Fruit fly (Drosophila melanogaster) whole organism, embryonic: ENCODE measurements around the gene CG13766.

ENCODE experiments used
- Atf-2 ChIP-seq: fragments of 200-800 bp; sonication (Bioruptor generic); optimal IDR thresholded peaks from 2 replicates; lab custom pipeline; 2016; ENCODE audit warnings: missing biosample characterization, missing genetic modification characterization
- Bgb ChIP-seq: fragments of 200-800 bp; sonication (Bioruptor generic); IDR thresholded peaks from 2 replicates; pipeline ENCODE4 v1.3.6; 2022; ENCODE audit warnings: missing biosample characterization, missing genetic modification characterization; ENCODE audit not compliant: partially characterized antibody
- Blimp-1 ChIP-seq: fragments of 200-800 bp; sonication (Bioruptor generic); optimal IDR thresholded peaks from 3 replicates; lab custom pipeline; 2018; ENCODE audit warnings: missing biosample characterization, missing genetic modification characterization, mild to moderate bottlenecking, moderate library complexity, missing genetic modification reagents
- CG10979 ChIP-seq: fragments of 200-800 bp; sonication (Bioruptor generic); optimal IDR thresholded peaks from 2 replicates; lab custom pipeline; 2018; ENCODE audit warnings: missing biosample characterization, mild to moderate bottlenecking, missing genetic modification characterization, moderate library complexity
- CG11504 ChIP-seq: fragments of 200-800 bp; sonication (Bioruptor generic); optimal IDR thresholded peaks from 3 replicates; lab custom pipeline; 2019; ENCODE audit warnings: missing biosample characterization, mild to moderate bottlenecking, missing genetic modification characterization, moderate library complexity
- CG14710 ChIP-seq: fragments of 200-800 bp; sonication (Bioruptor generic); optimal IDR thresholded peaks from 3 replicates; lab custom pipeline; 2019; ENCODE audit warnings: missing biosample characterization, mild to moderate bottlenecking, missing genetic modification characterization, moderate library complexity
- CG15011 ChIP-seq: fragments of 200-800 bp; sonication (Bioruptor generic); optimal IDR thresholded peaks from 3 replicates; lab custom pipeline; 2018; ENCODE audit warnings: missing biosample characterization, mild to moderate bottlenecking, missing genetic modification characterization
- CG15479 ChIP-seq: fragments of 200-800 bp; sonication (Bioruptor generic); optimal IDR thresholded peaks from 3 replicates; lab custom pipeline; 2019; ENCODE audit warnings: missing biosample characterization, mild to moderate bottlenecking, missing genetic modification characterization, moderate library complexity
- CG15514 ChIP-seq: fragments of 200-800 bp; sonication (Bioruptor generic); optimal IDR thresholded peaks from 3 replicates; lab custom pipeline; 2017; ENCODE audit warnings: missing biosample characterization, missing genetic modification characterization, mild to moderate bottlenecking, moderate library complexity, missing genetic modification reagents
- CG2678 ChIP-seq: fragments of 200-800 bp; sonication (Bioruptor generic); optimal IDR thresholded peaks from 3 replicates; lab custom pipeline; 2019; ENCODE audit warnings: missing biosample characterization, mild to moderate bottlenecking, missing genetic modification characterization, moderate library complexity
- CG30431 ChIP-seq: fragments of 200-800 bp; sonication (Bioruptor generic); optimal IDR thresholded peaks from 2 replicates; lab custom pipeline; 2017; ENCODE audit warnings: missing biosample characterization, missing genetic modification characterization
- CG33213 ChIP-seq: fragments of 200-800 bp; sonication (Bioruptor generic); optimal IDR thresholded peaks from 3 replicates; lab custom pipeline; 2016; ENCODE audit warnings: missing biosample characterization, missing genetic modification characterization
- CG34422 ChIP-seq: fragments of 200-800 bp; sonication (Bioruptor generic); IDR thresholded peaks from 3 replicates; pipeline ENCODE4 v1.3.6; 2022; ENCODE audit warnings: missing biosample characterization, missing genetic modification characterization
- CG6272 ChIP-seq: fragments of 200-800 bp; sonication (Bioruptor generic); IDR thresholded peaks from 2 replicates; pipeline ENCODE4 v1.3.6; 2022; ENCODE audit warnings: missing biosample characterization, missing genetic modification characterization
- CG7271 ChIP-seq: fragments of 200-800 bp; sonication (Bioruptor generic); optimal IDR thresholded peaks from 2 replicates; lab custom pipeline; 2018; ENCODE audit warnings: missing biosample characterization, mild to moderate bottlenecking, missing genetic modification characterization, moderate library complexity
- CG7357 ChIP-seq: fragments of 200-800 bp; sonication (Bioruptor generic); IDR thresholded peaks from 3 replicates; pipeline ENCODE4 v1.3.6; 2022; ENCODE audit warnings: missing biosample characterization, missing genetic modification characterization
- CG7556 ChIP-seq: fragments of 200-800 bp; sonication (Bioruptor generic); optimal IDR thresholded peaks from 2 replicates; lab custom pipeline; 2017; ENCODE audit warnings: missing biosample characterization, mild to moderate bottlenecking, missing genetic modification characterization
- CG7987 ChIP-seq: fragments of 200-800 bp; sonication (Bioruptor generic); optimal IDR thresholded peaks from 2 replicates; lab custom pipeline; 2018; ENCODE audit warnings: missing biosample characterization, mild to moderate bottlenecking, missing genetic modification characterization, moderate library complexity
- CG8765 ChIP-seq: fragments of 200-800 bp; sonication (Bioruptor generic); IDR thresholded peaks from 2 replicates; pipeline ENCODE4 v1.3.6; 2022; ENCODE audit warnings: missing biosample characterization, missing genetic modification characterization
- CG9609 ChIP-seq: fragments of 200-800 bp; sonication (Bioruptor generic); optimal IDR thresholded peaks from 3 replicates; lab custom pipeline; 2016; ENCODE audit warnings: missing biosample characterization, missing genetic modification characterization
- CHES-1-like ChIP-seq: fragments of 200-800 bp; sonication (Bioruptor generic); optimal IDR thresholded peaks from 2 replicates; lab custom pipeline; 2016; ENCODE audit warnings: missing biosample characterization, missing genetic modification characterization
- CkIIα-i1 ChIP-seq: fragments of 200-800 bp; sonication (Bioruptor generic); IDR thresholded peaks from 2 replicates; pipeline ENCODE4 v1.3.6; 2022; ENCODE audit warnings: missing biosample characterization, missing genetic modification characterization
- CoRest ChIP-seq: fragments of 200-800 bp; sonication (Bioruptor generic); optimal IDR thresholded peaks from 3 replicates; lab custom pipeline; 2018; ENCODE audit warnings: missing biosample characterization, mild to moderate bottlenecking, missing genetic modification characterization, moderate library complexity
- D19A ChIP-seq: fragments of 200-800 bp; optimal IDR thresholded peaks from 3 replicates; lab custom pipeline; 2019; ENCODE audit warnings: missing biosample characterization, mild to moderate bottlenecking, missing genetic modification characterization, moderate library complexity
- ERR ChIP-seq: fragments of 200-800 bp; sonication (Bioruptor generic); optimal IDR thresholded peaks from 2 replicates; lab custom pipeline; 2016; ENCODE audit warnings: missing biosample characterization, missing genetic modification characterization
- NFAT ChIP-seq: fragments of 200-800 bp; sonication (Bioruptor generic); IDR thresholded peaks from 2 replicates; pipeline ENCODE4 v1.3.6; 2022; ENCODE audit warnings: missing biosample characterization, missing genetic modification characterization
- Nf-YB ChIP-seq: fragments of 200-800 bp; sonication (Bioruptor generic); optimal IDR thresholded peaks from 3 replicates; lab custom pipeline; 2019; ENCODE audit warnings: missing biosample characterization, mild to moderate bottlenecking, missing genetic modification characterization, moderate library complexity
- NfI ChIP-seq: fragments of 200-800 bp; sonication (Bioruptor generic); optimal IDR thresholded peaks from 3 replicates; lab custom pipeline; 2018; ENCODE audit warnings: missing biosample characterization, mild to moderate bottlenecking, missing genetic modification characterization, moderate library complexity
- Oaz ChIP-seq: fragments of 200-800 bp; sonication (Bioruptor generic); IDR thresholded peaks from 2 replicates; pipeline ENCODE4 v1.3.6; 2022; ENCODE audit warnings: missing biosample characterization, missing genetic modification characterization
- Ssrp ChIP-seq: fragments of 200-800 bp; sonication (Bioruptor generic); optimal IDR thresholded peaks from 2 replicates; lab custom pipeline; 2018; ENCODE audit warnings: missing biosample characterization, mild to moderate bottlenecking, missing genetic modification characterization, moderate library complexity
- Vsx1 ChIP-seq: fragments of 200-800 bp; sonication (Bioruptor generic); optimal IDR thresholded peaks from 2 replicates; lab custom pipeline; 2017; ENCODE audit warnings: missing biosample characterization, mild to moderate bottlenecking, missing genetic modification characterization, missing genetic modification reagents
- amos ChIP-seq: fragments of 200-800 bp; sonication (Bioruptor generic); IDR thresholded peaks from 2 replicates; pipeline ENCODE4 v1.3.6; 2022; ENCODE audit warnings: missing biosample characterization, missing genetic modification characterization; ENCODE audit not compliant: partially characterized antibody
- az2 ChIP-seq: fragments of 200-800 bp; sonication (Bioruptor generic); optimal IDR thresholded peaks from 3 replicates; lab custom pipeline; 2016; ENCODE audit warnings: missing biosample characterization, missing genetic modification characterization
- btn ChIP-seq: fragments of 200-800 bp; sonication (Bioruptor generic); optimal IDR thresholded peaks from 2 replicates; lab custom pipeline; 2016; ENCODE audit warnings: missing biosample characterization, missing genetic modification characterization
- crp ChIP-seq, 2 experiments: fragments of 200-800 bp; sonication (Bioruptor generic); optimal IDR thresholded peaks; 2 replicates in 1 of 2; 3 replicates in 1 of 2; lab custom pipeline; 2017; ENCODE audit warnings: missing biosample characterization in 2 of 2, missing genetic modification characterization in 2 of 2, mild to moderate bottlenecking in 1 of 2, moderate library complexity in 1 of 2
- ems ChIP-seq: fragments of 200-800 bp; sonication (Bioruptor generic); optimal IDR thresholded peaks from 3 replicates; lab custom pipeline; 2016; ENCODE audit warnings: missing biosample characterization, missing genetic modification characterization
- fu2 ChIP-seq: fragments of 200-800 bp; sonication (Bioruptor generic); optimal IDR thresholded peaks from 2 replicates; lab custom pipeline; 2016; ENCODE audit warnings: missing biosample characterization, missing genetic modification characterization
- gt ChIP-seq: fragments of 200-800 bp; sonication (Bioruptor generic); IDR thresholded peaks from 2 replicates; pipeline ENCODE4 v1.3.6; 2022; ENCODE audit warnings: missing biosample characterization, missing genetic modification characterization
- hth ChIP-seq: fragments of >200 bp; optimal IDR thresholded peaks from 2 replicates; lab custom pipeline; 2017; ENCODE audit warnings: inconsistent platforms
- knrl ChIP-seq: fragments of 200-800 bp; sonication (Bioruptor generic); IDR thresholded peaks from 3 replicates; pipeline ENCODE4 v1.3.6; 2022; ENCODE audit warnings: missing biosample characterization, missing genetic modification characterization; ENCODE audit not compliant: partially characterized antibody
- pfk ChIP-seq: fragments of 200-800 bp; sonication (Bioruptor generic); optimal IDR thresholded peaks from 2 replicates; lab custom pipeline; 2018; ENCODE audit warnings: missing biosample characterization, mild to moderate bottlenecking, missing genetic modification characterization, moderate library complexity
- so ChIP-seq: fragments of 200-800 bp; sonication (Bioruptor generic); IDR thresholded peaks from 3 replicates; pipeline ENCODE4 v1.3.6; 2022; ENCODE audit warnings: missing biosample characterization, missing genetic modification characterization
- sug ChIP-seq: fragments of 200-800 bp; optimal IDR thresholded peaks from 2 replicates; lab custom pipeline; 2019; ENCODE audit warnings: missing biosample characterization, mild to moderate bottlenecking, missing genetic modification characterization, moderate library complexity
- tap ChIP-seq: fragments of 200-800 bp; optimal IDR thresholded peaks from 3 replicates; lab custom pipeline; 2019; ENCODE audit warnings: missing biosample characterization, mild to moderate bottlenecking, missing genetic modification characterization, moderate library complexity
- tin ChIP-seq: fragments of 200-800 bp; sonication (Bioruptor generic); optimal IDR thresholded peaks from 3 replicates; lab custom pipeline; 2016; ENCODE audit warnings: missing biosample characterization, missing genetic modification characterization
- vnd ChIP-seq: fragments of 200-800 bp; sonication (Bioruptor generic); IDR thresholded peaks from 3 replicates; pipeline ENCODE4 v1.3.6; 2022; ENCODE audit warnings: missing biosample characterization, missing genetic modification characterization; ENCODE audit not compliant: partially characterized antibody
- wdn ChIP-seq: fragments of 200-800 bp; sonication (Bioruptor generic); IDR thresholded peaks from 2 replicates; pipeline ENCODE4 v1.3.6; 2022; ENCODE audit warnings: missing biosample characterization, missing genetic modification characterization

CG13766 gene

DNA sequence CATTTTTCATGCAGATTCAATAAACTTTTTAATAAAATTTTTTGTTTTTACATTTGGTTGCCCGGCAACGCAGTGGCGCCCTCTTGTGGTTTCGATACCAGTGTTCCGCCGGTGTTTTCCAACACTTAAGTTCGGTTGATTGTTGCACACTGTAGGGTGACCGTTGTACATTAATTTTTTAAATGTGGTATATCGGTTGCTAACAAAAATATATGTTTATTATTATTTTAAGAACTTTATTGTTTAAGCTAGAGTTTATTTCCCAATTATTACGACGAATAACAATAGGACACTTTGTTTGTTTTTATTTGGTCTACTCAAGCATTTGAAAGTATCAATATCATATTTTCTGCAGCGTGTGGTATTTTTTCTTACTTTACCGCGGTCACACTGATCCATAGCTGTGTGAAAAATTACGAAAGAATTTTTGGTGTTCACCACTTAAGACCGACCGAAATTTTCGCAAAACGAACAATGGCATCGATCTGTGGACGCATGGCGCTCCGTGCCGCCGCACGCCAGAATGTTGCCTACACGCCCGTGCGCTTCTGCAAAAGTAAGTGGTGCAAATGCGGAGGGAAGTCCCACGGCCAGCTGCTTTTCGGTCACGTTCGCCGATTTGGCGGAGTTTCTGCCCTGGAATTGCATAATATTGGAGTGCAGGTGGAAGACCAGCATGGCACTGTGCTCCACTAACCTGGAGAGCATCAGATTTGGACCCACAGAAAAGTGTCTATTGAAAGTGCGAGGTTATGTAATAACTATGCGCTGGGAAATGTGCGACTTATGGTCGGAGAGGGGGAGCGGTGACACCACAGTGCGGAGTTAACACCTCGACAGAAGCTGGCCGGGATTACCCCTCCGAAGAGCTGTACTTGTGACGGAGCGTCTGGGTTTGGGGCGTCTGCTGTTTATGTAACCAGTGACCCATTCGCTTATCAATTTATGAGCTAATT lies 8.3 kb downstream of the CG13766 start, which contains the start of the genes IFT52 and COX5B (continued):
- peak; percentile 41 for TF ChIP-seq Blimp-1
- TF ChIP-seq hth (lab: Kevin White, UChicago), result no peak
- peak; percentile 51 for TF ChIP-seq Atf-2 (GFP tag; lab: Kevin White, UChicago)
- no peak for TF ChIP-seq so
- TF ChIP-seq CG9609, result no peak
- peak; percentile 81 for TF ChIP-seq NFAT
- TF ChIP-seq pfk (GFP tag; lab: Kevin White, UChicago), result peak; percentile 39
- peak; percentile 82 for TF ChIP-seq ems (GFP tag; lab: Kevin White, UChicago)
- TF ChIP-seq CG7357 (GFP tag; lab: Robert Waterston, UW), result peak; percentile 57; the same call in 1 of the 3 replicates
- TF ChIP-seq CG8765 (GFP tag; lab: Robert Waterston, UW), result peak; percentile 21; the same call in 1 of the 2 replicates
- 0 out of 3 replicates have a peak, but pooled peaks have one; percentile 10 for TF ChIP-seq vnd (GFP tag; lab: Robert Waterston, UW)
- peak; percentile 54 for TF ChIP-seq ERR (GFP tag; lab: Kevin White, UChicago)
- peak; percentile 57 for TF ChIP-seq Bgb (GFP tag; lab: Robert Waterston, UW)
- no peak for TF ChIP-seq gt
- peak; percentile 33 for TF ChIP-seq D19A
- no peak for TF ChIP-seq CHES-1-like (GFP tag; lab: Kevin White, UChicago)
- TF ChIP-seq Ssrp (tag; lab: Kevin White, UChicago), result peak; percentile 50
- peak; percentile 12; the same call in 1 of the 2 replicates for TF ChIP-seq wdn
- peak; percentile 60 for TF ChIP-seq amos
- peak; percentile 45 for TF ChIP-seq CG30431 (GFP tag; lab: Kevin White, UChicago)
- TF ChIP-seq CG34422 (GFP tag; lab: Robert Waterston, UW), result peak; percentile 45; the same call in 1 of the 3 replicates
- peak in 1 of 2 experiments; percentile 28 for TF ChIP-seq crp (GFP tag; optimal IDR thresholded peaks at IDR 0.05; lab: Kevin White, UChicago)
- peak; percentile 7; the same call in 1 of the 2 replicates for TF ChIP-seq Oaz (GFP tag; lab: Robert Waterston, UW)
- peak; percentile 57 for TF ChIP-seq CG7987 (GFP tag; lab: Kevin White, UChicago)
- TF ChIP-seq CG33213 (GFP tag; lab: Kevin White, UChicago), result peak; percentile 86
- TF ChIP-seq CG15479 (GFP tag; lab: Kevin White, UChicago), result no peak
- peak; percentile 42; the same call in 1 of the 2 replicates for TF ChIP-seq CG6272
- peak; percentile 48 for TF ChIP-seq az2 (GFP tag; lab: Kevin White, UChicago)
- TF ChIP-seq sug (tag; lab: Kevin White, UChicago), result peak; percentile 60
- peak; percentile 84 for TF ChIP-seq tin (GFP tag; lab: Kevin White, UChicago)
- TF ChIP-seq CkIIα-i1 (GFP tag; lab: Robert Waterston, UW), result no peak
- peak; percentile 51; the same call in 1 of the 3 replicates for TF ChIP-seq knrl (GFP tag; lab: Robert Waterston, UW)
- no peak for TF ChIP-seq CG7556 (GFP tag; lab: Kevin White, UChicago)
- peak; percentile 69 for TF ChIP-seq CG15514 (GFP tag; lab: Kevin White, UChicago)
- TF ChIP-seq CG14710 (tag; lab: Kevin White, UChicago), result peak; percentile 86
- peak; percentile 75 for TF ChIP-seq NfI
- TF ChIP-seq CG11504 (tag; lab: Kevin White, UChicago), result peak; percentile 67
- TF ChIP-seq CoRest (tag; lab: Kevin White, UChicago), result peak; percentile 68
- peak; percentile 38 for TF ChIP-seq CG7271 (tag; lab: Kevin White, UChicago)
- peak; percentile 46 for TF ChIP-seq CG2678 (tag; lab: Kevin White, UChicago)
- no peak for TF ChIP-seq Vsx1 (GFP tag; lab: Kevin White, UChicago)
- peak; percentile 1 for TF ChIP-seq CG15011 (GFP tag; lab: Kevin White, UChicago)
- no peak for TF ChIP-seq fu2
- no peak for TF ChIP-seq tap
- TF ChIP-seq Nf-YB, result no peak
- peak; percentile 36 for TF ChIP-seq CG10979 (tag; lab: Kevin White, UChicago)
- no peak for TF ChIP-seq btn (GFP tag; lab: Kevin White, UChicago)
